Worm (Caenorhabditis elegans) whole organism, young adult: ENCODE data around the gene gei-3.

ENCODE experiments used
- ama-1 ChIP-seq, 3 experiments: fragments of 150-350 bp in 1 of 3; sonication (generic microtip) in 2 of 3; optimal IDR thresholded peaks; 2 replicates each; lab custom pipeline; 2014 to 2018; ENCODE audit warnings: missing biosample characterization in 2 of 3, missing genetic modification characterization in 2 of 3, missing genetic modification reagents in 2 of 3
- let-607 ChIP-seq, 2 experiments: fragments of 200-800 bp in 1 of 2; sonication (Bioruptor generic) in 1 of 2; sonication (generic microtip) in 1 of 2; optimal IDR thresholded peaks; 2 replicates each; lab custom pipeline; 2016 to 2018; ENCODE audit warnings: mild to moderate bottlenecking in 2 of 2, missing compliant biosample characterization in 2 of 2, missing genetic modification characterization in 2 of 2, moderate library complexity in 2 of 2, missing genotype in 1 of 2
- unc-62 ChIP-seq: fragments of 150-350 bp; optimal IDR thresholded peaks from 2 replicates; lab custom pipeline; 2014; ENCODE audit warnings: missing biosample characterization, missing genetic modification reagents, missing genetic modification characterization

- no peak for TF ChIP-seq unc-62 (GFP tag; lab: Kevin White, UChicago)
- peak in 1 of 2 experiments; percentile 0 for TF ChIP-seq let-607 (tag; optimal IDR thresholded peaks at IDR 0.05; lab: Kevin White, UChicago)
- TF ChIP-seq ama-1 (optimal IDR thresholded peaks at IDR 0.05; lab: Kevin White, UChicago), result no peak
- no peak for TF ChIP-seq ama-1 (GFP tag; optimal IDR thresholded peaks at IDR 0.05; lab: Kevin White, UChicago)
Measured at ce11 chrX:12761295-12761775, 52.1 kb downstream of the gei-3 start.
